Fruit fly (Drosophila melanogaster) whole organism, prepupa: ENCODE measurements around the gene Hsc20.

Experiments
- Blimp-1 ChIP-seq: fragments of 200-800 bp; sonication (Bioruptor generic); optimal IDR thresholded peaks from 3 replicates; lab custom pipeline; 2017; ENCODE audit warnings: missing biosample characterization, missing genetic modification characterization, mild to moderate bottlenecking, moderate library complexity, missing genetic modification reagents
- CG10631 ChIP-seq: fragments of 200-800 bp; sonication (Bioruptor generic); optimal IDR thresholded peaks from 2 replicates; lab custom pipeline; 2016; ENCODE audit warnings: missing biosample characterization, missing genetic modification characterization
- CG11902 ChIP-seq: fragments of 200-800 bp; sonication (Bioruptor generic); optimal IDR thresholded peaks from 3 replicates; lab custom pipeline; 2016; ENCODE audit warnings: missing biosample characterization, missing genetic modification characterization
- CG15336 ChIP-seq: fragments of 200-800 bp; sonication (Bioruptor generic); IDR thresholded peaks from 2 replicates; pipeline ENCODE4 v1.3.6; 2022; ENCODE audit warnings: missing biosample characterization, missing genetic modification characterization
- CG1621 ChIP-seq: fragments of 200-800 bp; sonication (Bioruptor generic); optimal IDR thresholded peaks from 3 replicates; lab custom pipeline; 2018; ENCODE audit warnings: missing biosample characterization, mild to moderate bottlenecking, missing genetic modification characterization
- CG16779 ChIP-seq: fragments of 200-800 bp; sonication (Bioruptor generic); optimal IDR thresholded peaks from 3 replicates; lab custom pipeline; 2017; ENCODE audit warnings: missing biosample characterization, mild to moderate bottlenecking, missing genetic modification characterization
- CG31627 ChIP-seq: fragments of 200-800 bp; sonication (Bioruptor generic); optimal IDR thresholded peaks from 3 replicates; lab custom pipeline; 2016; ENCODE audit warnings: missing biosample characterization, missing genetic modification characterization
- CG34406 ChIP-seq: fragments of 200-800 bp; sonication (Bioruptor generic); optimal IDR thresholded peaks from 3 replicates; lab custom pipeline; 2016; ENCODE audit warnings: missing biosample characterization, missing genetic modification characterization
- CG3919 ChIP-seq: fragments of 200-800 bp; sonication (Bioruptor generic); optimal IDR thresholded peaks from 3 replicates; lab custom pipeline; 2016; ENCODE audit warnings: missing biosample characterization, missing genetic modification characterization
- CG4318 ChIP-seq: fragments of 200-800 bp; sonication (Bioruptor generic); optimal IDR thresholded peaks from 3 replicates; lab custom pipeline; 2017; ENCODE audit warnings: missing biosample characterization, mild to moderate bottlenecking, missing genetic modification characterization
- CG6163 ChIP-seq: fragments of 200-800 bp; sonication (Bioruptor generic); IDR thresholded peaks from 3 replicates; pipeline ENCODE4 v1.3.6; 2022; ENCODE audit warnings: missing biosample characterization, missing genetic modification characterization
- CG6276 ChIP-seq: fragments of 200-800 bp; sonication (Bioruptor generic); optimal IDR thresholded peaks from 2 replicates; lab custom pipeline; 2017; ENCODE audit warnings: missing biosample characterization, mild to moderate bottlenecking, missing genetic modification characterization
- CG6792 ChIP-seq: fragments of 200-800 bp; sonication (Bioruptor generic); optimal IDR thresholded peaks from 3 replicates; lab custom pipeline; 2016; ENCODE audit warnings: missing biosample characterization, missing genetic modification characterization
- CG6854 ChIP-seq: fragments of 200-800 bp; sonication (Bioruptor generic); optimal IDR thresholded peaks from 2 replicates; lab custom pipeline; 2017; ENCODE audit warnings: missing biosample characterization, mild to moderate bottlenecking, missing genetic modification characterization
- CG7368 ChIP-seq: fragments of 200-800 bp; sonication (Bioruptor generic); optimal IDR thresholded peaks from 3 replicates; lab custom pipeline; 2016; ENCODE audit warnings: missing biosample characterization, missing genetic modification characterization
- CG8319 ChIP-seq: fragments of 200-800 bp; sonication (Bioruptor generic); optimal IDR thresholded peaks from 3 replicates; lab custom pipeline; 2016; ENCODE audit warnings: missing biosample characterization, missing genetic modification characterization
- CG8632 ChIP-seq: fragments of 200-800 bp; sonication (Bioruptor generic); optimal IDR thresholded peaks from 3 replicates; lab custom pipeline; 2016; ENCODE audit warnings: missing biosample characterization, missing genetic modification characterization
- Eip75B ChIP-seq: fragments of 200-800 bp; sonication (Bioruptor generic); optimal IDR thresholded peaks from 3 replicates; lab custom pipeline; 2016; ENCODE audit warnings: missing biosample characterization, missing genetic modification characterization
- Eip78C ChIP-seq: fragments of 200-800 bp; sonication (Bioruptor generic); peaks from one replicate; lab custom pipeline; 2016; ENCODE audit warnings: missing biosample characterization, missing genetic modification characterization
- Eip93F ChIP-seq: fragments of 200-800 bp; sonication (Bioruptor generic); optimal IDR thresholded peaks from 2 replicates; lab custom pipeline; 2016; ENCODE audit warnings: missing biosample characterization, mild to moderate bottlenecking, missing genetic modification characterization
- Ets21C ChIP-seq: fragments of 200-800 bp; sonication (Bioruptor generic); optimal IDR thresholded peaks from 3 replicates; lab custom pipeline; 2016; ENCODE audit warnings: missing biosample characterization, missing genetic modification characterization
- Ets96B ChIP-seq: fragments of 200-800 bp; optimal IDR thresholded peaks from 2 replicates; lab custom pipeline; 2019; ENCODE audit warnings: missing biosample characterization, mild to moderate bottlenecking, missing genetic modification characterization, moderate library complexity
- Hr38 ChIP-seq: sonication (Bioruptor generic); optimal IDR thresholded peaks from 2 replicates; lab custom pipeline; 2016; ENCODE audit warnings: missing biosample characterization, missing genetic modification characterization
- Hr39 ChIP-seq: fragments of 200-800 bp; sonication (Bioruptor generic); optimal IDR thresholded peaks from 2 replicates; lab custom pipeline; 2016; ENCODE audit warnings: missing biosample characterization, missing genetic modification characterization
- Hr4 ChIP-seq: fragments of 200-800 bp; sonication (Bioruptor generic); optimal IDR thresholded peaks from 3 replicates; lab custom pipeline; 2016; ENCODE audit warnings: missing biosample characterization, missing genetic modification characterization
- Lpt ChIP-seq: fragments of 200-800 bp; sonication (Bioruptor generic); optimal IDR thresholded peaks from 3 replicates; lab custom pipeline; 2016; ENCODE audit warnings: missing biosample characterization, missing genetic modification characterization
- OdsH ChIP-seq: fragments of 200-800 bp; sonication (Bioruptor generic); optimal IDR thresholded peaks from 3 replicates; lab custom pipeline; 2016; ENCODE audit warnings: missing biosample characterization, missing genetic modification characterization
- Smox ChIP-seq: fragments of 200-800 bp; sonication (Bioruptor generic); optimal IDR thresholded peaks from 3 replicates; lab custom pipeline; 2016; ENCODE audit warnings: missing biosample characterization, missing genetic modification characterization
- Sox102F ChIP-seq: fragments of 200-800 bp; sonication (Bioruptor generic); optimal IDR thresholded peaks from 2 replicates; lab custom pipeline; 2016; ENCODE audit warnings: missing biosample characterization, mild to moderate bottlenecking, missing genetic modification characterization
- Sox14 ChIP-seq: fragments of 200-800 bp; sonication (Bioruptor generic); optimal IDR thresholded peaks from 3 replicates; lab custom pipeline; 2016; ENCODE audit warnings: missing biosample characterization, missing genetic modification characterization
- Sox15 ChIP-seq: fragments of 200-800 bp; sonication (Bioruptor generic); optimal IDR thresholded peaks from 3 replicates; lab custom pipeline; 2016; ENCODE audit warnings: missing biosample characterization, missing genetic modification characterization
- achi ChIP-seq: fragments of 200-800 bp; sonication (Bioruptor generic); optimal IDR thresholded peaks from 3 replicates; lab custom pipeline; 2016; ENCODE audit warnings: missing biosample characterization, missing genetic modification characterization
- dac ChIP-seq: fragments of 200-800 bp; sonication (Bioruptor generic); optimal IDR thresholded peaks from 2 replicates; lab custom pipeline; 2017; ENCODE audit warnings: missing biosample characterization, mild to moderate bottlenecking, missing genetic modification characterization
- esn ChIP-seq: fragments of 200-800 bp; sonication (Bioruptor generic); optimal IDR thresholded peaks from 2 replicates; lab custom pipeline; 2016; ENCODE audit warnings: missing biosample characterization, mild to moderate bottlenecking, missing genetic modification characterization, moderate library complexity
- fd59A ChIP-seq: fragments of 200-800 bp; sonication (Bioruptor generic); optimal IDR thresholded peaks from 2 replicates; lab custom pipeline; 2017; ENCODE audit warnings: missing biosample characterization, mild to moderate bottlenecking, missing genetic modification characterization, missing genetic modification reagents
- fd85E ChIP-seq: fragments of 200-800 bp; sonication (Bioruptor generic); optimal IDR thresholded peaks from 3 replicates; lab custom pipeline; 2016; ENCODE audit warnings: missing biosample characterization, missing genetic modification characterization
- fkh ChIP-seq: fragments of 200-800 bp; sonication (Bioruptor generic); optimal IDR thresholded peaks from 3 replicates; lab custom pipeline; 2017; ENCODE audit warnings: missing biosample characterization, mild to moderate bottlenecking, missing genetic modification characterization, moderate library complexity
- lz ChIP-seq: fragments of 200-800 bp; sonication (Bioruptor generic); optimal IDR thresholded peaks from 3 replicates; lab custom pipeline; 2016; ENCODE audit warnings: missing biosample characterization, missing genetic modification characterization
- net ChIP-seq: fragments of 200-800 bp; sonication (Bioruptor generic); optimal IDR thresholded peaks from 3 replicates; lab custom pipeline; 2016; ENCODE audit warnings: missing biosample characterization, missing genetic modification characterization
- pdm3 ChIP-seq: fragments of 200-800 bp; sonication (Bioruptor generic); optimal IDR thresholded peaks from 3 replicates; lab custom pipeline; 2016; ENCODE audit warnings: missing biosample characterization, missing genetic modification characterization
- salr ChIP-seq, 2 experiments: fragments of 200-800 bp; sonication (Bioruptor generic); optimal IDR thresholded peaks; 3 replicates each; lab custom pipeline; 2016 to 2018; ENCODE audit warnings: missing biosample characterization in 2 of 2, missing genetic modification characterization in 2 of 2, mild to moderate bottlenecking in 1 of 2
- ss ChIP-seq, 2 experiments: fragments of 200-800 bp; sonication (Bioruptor generic); optimal IDR thresholded peaks; 2 replicates in 1 of 2; 3 replicates in 1 of 2; lab custom pipeline; 2017 to 2018; ENCODE audit warnings: mild to moderate bottlenecking in 2 of 2, missing biosample characterization in 2 of 2, missing genetic modification characterization in 2 of 2, moderate library complexity in 1 of 2
- svp ChIP-seq: fragments of 200-800 bp; sonication (Bioruptor generic); peaks from one replicate; lab custom pipeline; 2016; ENCODE audit warnings: missing biosample characterization, missing genetic modification characterization

Gene Hsc20

dm6 chr3L:16232924-16233323, at the start of gene Hsc20:
Gene Hsc20 (plus strand): TSS chr3L:16233127.
- peak; percentile 57 for TF ChIP-seq fkh (GFP tag; lab: Kevin White, UChicago)
- no peak for TF ChIP-seq OdsH (GFP tag; lab: Kevin White, UChicago)
- peak; percentile 14 for TF ChIP-seq Eip78C (GFP tag; lab: Kevin White, UChicago)
- TF ChIP-seq pdm3 (GFP tag; lab: Kevin White, UChicago): no peak
- TF ChIP-seq CG16779: no peak
- no peak for TF ChIP-seq fd85E (GFP tag; lab: Kevin White, UChicago)
- TF ChIP-seq Sox14: no peak

dm6 chr3L:16183493-16183892, 49.4 kb upstream of the Hsc20 start:
- TF ChIP-seq Sox15 (GFP tag; lab: Kevin White, UChicago) (no peak), fkh (GFP tag; lab: Kevin White, UChicago) (no peak), CG10631 (GFP tag; lab: Kevin White, UChicago) (no peak), svp (GFP tag; lab: Kevin White, UChicago) (no peak), Lpt (GFP tag; lab: Kevin White, UChicago) (no peak), Hr38 (GFP tag; lab: Kevin White, UChicago) (no peak), Ets96B (no peak), Blimp-1 (GFP tag; lab: Kevin White, UChicago) (no peak), fd85E (GFP tag; lab: Kevin White, UChicago) (no peak), CG4318 (no peak), salr (GFP tag; optimal IDR thresholded peaks at IDR 0.05; lab: Kevin White, UChicago) (no peak), CG7368 (no peak), CG34406 (GFP tag; lab: Kevin White, UChicago) (no peak)

dm6 chr3L:16189058-16189924, 43.6 kb upstream of the Hsc20 start:
- TF ChIP-seq pdm3 (GFP tag; lab: Kevin White, UChicago) (peak; percentile 25), Ets96B (peak; percentile 60), Sox14 (no peak), esn (GFP tag; lab: Kevin White, UChicago) (peak; percentile 56), OdsH (GFP tag; lab: Kevin White, UChicago) (peak; percentile 47), Smox (peak; percentile 0), Eip93F (GFP tag; lab: Kevin White, UChicago) (no peak), lz (peak; percentile 36), net (no peak), CG16779 (no peak), CG3919 (GFP tag; lab: Kevin White, UChicago) (peak; percentile 42), Hr4 (GFP tag; lab: Kevin White, UChicago) (no peak), CG6854 (GFP tag; lab: Kevin White, UChicago) (no peak), CG6163 (GFP tag; lab: Robert Waterston, UW) (no peak), svp (GFP tag; lab: Kevin White, UChicago) (peak; percentile 79), CG15336 (GFP tag; lab: Robert Waterston, UW) (no peak), CG31627 (GFP tag; lab: Kevin White, UChicago) (peak; percentile 1), fd59A (GFP tag; lab: Kevin White, UChicago) (peak; percentile 3), Sox15 (GFP tag; lab: Kevin White, UChicago) (no peak), fkh (GFP tag; lab: Kevin White, UChicago) (no peak), fd85E (GFP tag; lab: Kevin White, UChicago) (no peak), CG8319 (GFP tag; lab: Kevin White, UChicago) (peak; percentile 1), Eip78C (GFP tag; lab: Kevin White, UChicago) (peak; percentile 70), dac (GFP tag; lab: Kevin White, UChicago) (no peak), CG4318 (peak; percentile 1), CG6276 (GFP tag; lab: Kevin White, UChicago) (no peak), CG34406 (GFP tag; lab: Kevin White, UChicago) (peak; percentile 19), CG7368 (peak; percentile 15), CG6792 (GFP tag; lab: Kevin White, UChicago) (peak; percentile 18), Eip75B (GFP tag; lab: Kevin White, UChicago) (no peak), ss (GFP tag; optimal IDR thresholded peaks at IDR 0.05; lab: Kevin White, UChicago) (peak; percentile 39 to 40), Lpt (GFP tag; lab: Kevin White, UChicago) (no peak), Sox102F (GFP tag; lab: Kevin White, UChicago) (no peak), CG1621 (tag; lab: Kevin White, UChicago) (no peak), CG8632 (GFP tag; lab: Kevin White, UChicago) (no peak), CG10631 (GFP tag; lab: Kevin White, UChicago) (peak; percentile 64), Ets21C (no peak), achi (GFP tag; lab: Kevin White, UChicago) (peak; percentile 30), CG11902 (GFP tag; lab: Kevin White, UChicago) (no peak), Hr39 (GFP tag; lab: Kevin White, UChicago) (peak; percentile 9)
